Fruit fly (Drosophila melanogaster) whole organism, wandering third instar larva: ENCODE data around the gene Rab18.

Source experiments
- Abd-B ChIP-seq: fragments of >200 bp; optimal IDR thresholded peaks from 2 replicates; lab custom pipeline; 2017; ENCODE audit warnings: missing biosample characterization, missing genetic modification characterization
- CG32264 ChIP-seq: fragments of 200-800 bp; sonication (Bioruptor generic); optimal IDR thresholded peaks from 2 replicates; lab custom pipeline; 2016; ENCODE audit warnings: missing biosample characterization, missing genetic modification characterization
- CG9705 ChIP-seq: fragments of 200-800 bp; sonication (Bioruptor generic); optimal IDR thresholded peaks from 2 replicates; lab custom pipeline; 2018; ENCODE audit warnings: missing biosample characterization, mild to moderate bottlenecking, missing genetic modification characterization
- CrebA ChIP-seq: fragments of 200-800 bp; sonication (Bioruptor generic); optimal IDR thresholded peaks from 2 replicates; lab custom pipeline; 2016; ENCODE audit warnings: missing biosample characterization, mild to moderate bottlenecking, missing genetic modification characterization, borderline replicate concordance
- Dfd ChIP-seq: fragments of >200 bp; optimal IDR thresholded peaks from 2 replicates; lab custom pipeline; 2017; ENCODE audit warnings: missing biosample characterization, missing genetic modification characterization
- Dif ChIP-seq: fragments of 200-275, 200-300 bp; sonication (Bioruptor generic); optimal IDR thresholded peaks from 2 replicates; lab custom pipeline; 2018; ENCODE audit warnings: missing biosample characterization, missing genetic modification characterization; ENCODE audit not compliant: partially characterized antibody
- GATAd ChIP-seq: sonication (Bioruptor generic); optimal IDR thresholded peaks from 2 replicates; lab custom pipeline; 2016; ENCODE audit warnings: missing biosample characterization, missing genetic modification characterization
- HLH106 ChIP-seq: fragments of 200-800 bp; optimal IDR thresholded peaks from 3 replicates; lab custom pipeline; 2019; ENCODE audit warnings: missing biosample characterization, mild to moderate bottlenecking, missing genetic modification characterization, moderate library complexity
- Hnf4 ChIP-seq: fragments of 200-800 bp; sonication (Bioruptor generic); optimal IDR thresholded peaks from 2 replicates; lab custom pipeline; 2016; ENCODE audit warnings: missing biosample characterization, mild to moderate bottlenecking, missing genetic modification characterization
- Hr78 ChIP-seq: fragments of >200 bp; optimal IDR thresholded peaks from 2 replicates; lab custom pipeline; 2017; ENCODE audit warnings: missing biosample characterization, missing genetic modification characterization
- Hr83 ChIP-seq: fragments of 200-300 bp; sonication (Bioruptor generic); optimal IDR thresholded peaks from 2 replicates; lab custom pipeline; 2016; ENCODE audit warnings: missing biosample characterization, mild to moderate bottlenecking, missing genetic modification characterization, moderate library complexity; ENCODE audit not compliant: poor library complexity, severe bottlenecking
- Jra ChIP-seq: sonication (Bioruptor generic); optimal IDR thresholded peaks from 2 replicates; lab custom pipeline; 2016; ENCODE audit warnings: missing biosample characterization, missing genetic modification characterization
- Mio ChIP-seq: sonication (Bioruptor generic); optimal IDR thresholded peaks from 2 replicates; lab custom pipeline; 2016; ENCODE audit warnings: missing biosample characterization, missing genetic modification characterization
- Myc ChIP-seq: fragments of >200 bp; optimal IDR thresholded peaks from 2 replicates; lab custom pipeline; 2017
- N ChIP-seq: fragments of >200 bp; optimal IDR thresholded peaks from 2 replicates; lab custom pipeline; 2018; ENCODE audit warnings: missing biosample characterization, missing external identifiers, missing genetic modification characterization
- OdsH ChIP-seq: fragments of 200-800 bp; sonication (Bioruptor generic); optimal IDR thresholded peaks from 2 replicates; lab custom pipeline; 2016; ENCODE audit warnings: missing biosample characterization, mild to moderate bottlenecking, missing genetic modification characterization
- Rel ChIP-seq, 2 experiments: fragments of 200-800 bp; sonication (Bioruptor generic) in 1 of 2; optimal IDR thresholded peaks; 2 replicates in 1 of 2; 3 replicates in 1 of 2; lab custom pipeline; 2016 to 2019; ENCODE audit warnings: mild to moderate bottlenecking in 2 of 2, missing biosample characterization in 2 of 2, missing genetic modification characterization in 2 of 2, moderate library complexity in 1 of 2
- Sp1 ChIP-seq: fragments of 200-800 bp; sonication (Bioruptor generic); optimal IDR thresholded peaks from 3 replicates; lab custom pipeline; 2019; ENCODE audit warnings: missing biosample characterization, mild to moderate bottlenecking, missing genetic modification characterization, moderate library complexity
- Vsx2 ChIP-seq: fragments of 200-300, 225-300 bp; sonication (Bioruptor generic); optimal IDR thresholded peaks from 2 replicates; lab custom pipeline; 2018; ENCODE audit warnings: missing biosample characterization, missing genetic modification characterization; ENCODE audit not compliant: partially characterized antibody
- br ChIP-seq: fragments of 200-800 bp; sonication (Bioruptor generic); optimal IDR thresholded peaks from 2 replicates; lab custom pipeline; 2016; ENCODE audit warnings: missing biosample characterization, missing genetic modification characterization
- brk ChIP-seq: fragments of 200-800 bp; sonication (Bioruptor generic); optimal IDR thresholded peaks from 2 replicates; lab custom pipeline; 2016; ENCODE audit warnings: missing biosample characterization, mild to moderate bottlenecking, missing genetic modification characterization
- dl ChIP-seq, 2 experiments: fragments of 175-275, 200-275 bp in 1 of 2; fragments of 200-275 bp in 1 of 2; sonication (Bioruptor generic); optimal IDR thresholded peaks; lab custom pipeline; 2018; ENCODE audit warnings: mild to moderate bottlenecking in 2 of 2, missing biosample characterization in 2 of 2, missing genetic modification characterization in 2 of 2, moderate library complexity in 2 of 2; ENCODE audit not compliant: partially characterized antibody in 2 of 2, insufficient read depth in 1 of 2
- dmrt93B ChIP-seq: fragments of 200-800 bp; sonication (Bioruptor generic); optimal IDR thresholded peaks from 2 replicates; lab custom pipeline; 2018; ENCODE audit warnings: missing biosample characterization, mild to moderate bottlenecking, missing genetic modification characterization
- dsf ChIP-seq: sonication (Bioruptor generic); optimal IDR thresholded peaks from 2 replicates; lab custom pipeline; 2016; ENCODE audit warnings: missing biosample characterization, missing genetic modification characterization, borderline replicate concordance
- ey ChIP-seq: fragments of 200-800 bp; sonication (Bioruptor generic); optimal IDR thresholded peaks from 2 replicates; lab custom pipeline; 2016; ENCODE audit warnings: missing biosample characterization, missing genetic modification characterization
- foxo ChIP-seq, 2 experiments: fragments of 200-800 bp; sonication (Bioruptor generic); optimal IDR thresholded peaks; 2 replicates in 1 of 2; 3 replicates in 1 of 2; lab custom pipeline; 2016 to 2017; ENCODE audit warnings: missing biosample characterization in 2 of 2, missing genetic modification characterization in 2 of 2
- fru ChIP-seq: fragments of 200-800 bp; sonication (Bioruptor generic); optimal IDR thresholded peaks from 3 replicates; lab custom pipeline; 2016; ENCODE audit warnings: missing biosample characterization, mild to moderate bottlenecking, missing genetic modification characterization
- h ChIP-seq: fragments of 200-800 bp; sonication (Bioruptor generic); optimal IDR thresholded peaks from 3 replicates; lab custom pipeline; 2016; ENCODE audit warnings: missing biosample characterization, mild to moderate bottlenecking, missing genetic modification characterization
- jim ChIP-seq: fragments of 175-275, 200-325 bp; sonication (Bioruptor generic); optimal IDR thresholded peaks from 2 replicates; lab custom pipeline; 2016; ENCODE audit warnings: missing biosample characterization, mild to moderate bottlenecking, missing genetic modification characterization
- lola ChIP-seq: fragments of >200 bp; optimal IDR thresholded peaks from 2 replicates; lab custom pipeline; 2017; ENCODE audit warnings: missing biosample characterization, missing genetic modification characterization
- pan ChIP-seq: fragments of >200 bp; optimal IDR thresholded peaks from 2 replicates; lab custom pipeline; 2017
- psq ChIP-seq: fragments of 200-800 bp; sonication (Bioruptor generic); optimal IDR thresholded peaks from 3 replicates; lab custom pipeline; 2017; ENCODE audit warnings: missing biosample characterization, mild to moderate bottlenecking, missing genetic modification characterization, moderate library complexity
- rgr ChIP-seq: fragments of 200-800 bp; sonication (Bioruptor generic); optimal IDR thresholded peaks from 3 replicates; lab custom pipeline; 2016; ENCODE audit warnings: missing biosample characterization, mild to moderate bottlenecking, missing genetic modification characterization
- sage ChIP-seq: fragments of 200-800 bp; sonication (Bioruptor generic); optimal IDR thresholded peaks from 2 replicates; lab custom pipeline; 2016; ENCODE audit warnings: missing biosample characterization, mild to moderate bottlenecking, missing genetic modification characterization
- sv ChIP-seq: fragments of 200-800 bp; sonication (Bioruptor generic); optimal IDR thresholded peaks from 3 replicates; lab custom pipeline; 2016; ENCODE audit warnings: missing biosample characterization, missing genetic modification characterization
- tai ChIP-seq: sonication (Bioruptor generic); optimal IDR thresholded peaks from 2 replicates; lab custom pipeline; 2016; ENCODE audit warnings: missing biosample characterization, missing genetic modification characterization
- usp ChIP-seq: fragments of >200 bp; optimal IDR thresholded peaks from 2 replicates; lab custom pipeline; 2017; ENCODE audit warnings: missing biosample characterization, missing genetic modification characterization
- woc ChIP-seq: sonication (Bioruptor generic); optimal IDR thresholded peaks from 2 replicates; lab custom pipeline; 2016; ENCODE audit warnings: missing biosample characterization, mild to moderate bottlenecking, missing genetic modification characterization

The Rab18 gene

DNA sequence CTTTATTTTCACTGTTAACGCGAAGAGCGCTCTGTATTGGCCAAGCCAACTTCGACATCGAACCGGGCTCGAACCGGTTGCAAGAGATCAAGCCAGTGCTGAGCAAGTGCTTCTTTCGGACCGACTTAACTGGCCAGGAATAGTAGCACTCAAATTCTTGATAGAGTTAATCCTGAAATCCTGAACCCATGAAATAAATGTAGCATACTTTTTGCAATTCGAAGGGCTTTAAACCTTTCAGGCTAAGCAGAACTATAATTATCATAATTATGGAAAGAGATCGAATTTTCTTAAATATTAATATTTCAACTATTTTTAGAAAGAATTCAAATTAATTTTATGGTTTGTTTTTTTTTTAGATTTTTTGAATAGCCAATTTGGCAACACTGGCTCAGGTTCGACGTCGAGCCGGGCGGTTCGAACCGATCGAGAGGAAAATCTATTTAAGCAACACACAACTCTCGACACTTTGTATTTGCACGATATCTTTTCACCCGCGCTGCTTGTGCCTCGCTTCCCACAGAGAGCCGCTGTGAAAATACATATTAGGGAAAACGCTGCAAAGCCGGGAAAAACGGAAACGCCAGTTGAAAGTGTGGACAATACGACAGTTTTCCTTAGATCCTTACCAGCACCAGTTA, 26.6 kb upstream of the Rab18 start, which contains the start of gene AdamTS-B:
Gene AdamTS-B (plus strand): TSS at position 471 of the 641 bp plus-strand sequence.
- TF ChIP-seq br, result peak; percentile 47
- TF ChIP-seq foxo (GFP tag; optimal IDR thresholded peaks at IDR 0.05; lab: Kevin White, UChicago), result peak in 1 of 2 experiments; percentile 74
- TF ChIP-seq sage (GFP tag; lab: Kevin White, UChicago), result no peak
- no peak for TF ChIP-seq Hnf4 (GFP tag; lab: Kevin White, UChicago)
- no peak for TF ChIP-seq GATAd
- TF ChIP-seq N (GFP tag; lab: Kevin White, UChicago), result no peak
- TF ChIP-seq Myc, result peak; percentile 94
- TF ChIP-seq Sp1 (GFP tag; lab: Kevin White, UChicago), result peak; percentile 59
- no peak for TF ChIP-seq Hr78
- TF ChIP-seq Rel (GFP tag; optimal IDR thresholded peaks at IDR 0.05; lab: Kevin White, UChicago), result no peak
- TF ChIP-seq Rel (tag; optimal IDR thresholded peaks at IDR 0.05; lab: Kevin White, UChicago), result no peak
- TF ChIP-seq Abd-B, result no peak
- TF ChIP-seq ey (GFP tag; lab: Kevin White, UChicago), result peak; percentile 51
- no peak for TF ChIP-seq Mio (GFP tag; lab: Kevin White, UChicago)
- TF ChIP-seq dl (GFP tag; optimal IDR thresholded peaks at IDR 0.05; lab: Kevin White, UChicago; ENCODE audit: insufficient read depth in 1 of 2, partially characterized antibody in 2 of 2), result no peak
- peak; percentile 72 for TF ChIP-seq fru
- no peak for TF ChIP-seq dsf (GFP tag; lab: Kevin White, UChicago)
- peak; percentile 74 for TF ChIP-seq HLH106 (tag; lab: Kevin White, UChicago)
- TF ChIP-seq CG9705, result peak; percentile 51
- TF ChIP-seq Jra (GFP tag; lab: Kevin White, UChicago), result no peak
- TF ChIP-seq jim (GFP tag; lab: Kevin White, UChicago), result no peak
- TF ChIP-seq rgr (GFP tag; lab: Kevin White, UChicago), result peak; percentile 35
- peak; percentile 52 for TF ChIP-seq dmrt93B (GFP tag; lab: Kevin White, UChicago)
- TF ChIP-seq brk, result no peak
- peak; percentile 49 for TF ChIP-seq h (GFP tag; lab: Kevin White, UChicago)
- no peak for TF ChIP-seq Dfd
- TF ChIP-seq pan (lab: Kevin White, UChicago), result no peak
- no peak for TF ChIP-seq tai (GFP tag; lab: Kevin White, UChicago)
- TF ChIP-seq Vsx2 (GFP tag; lab: Kevin White, UChicago), result no peak
- no peak for TF ChIP-seq usp (GFP tag; lab: Kevin White, UChicago)
- TF ChIP-seq psq (GFP tag; lab: Kevin White, UChicago), result peak; percentile 22
- TF ChIP-seq sv, result no peak
- no peak for TF ChIP-seq woc (GFP tag; lab: Kevin White, UChicago)
- peak; percentile 60 for TF ChIP-seq OdsH (GFP tag; lab: Kevin White, UChicago)
- no peak for TF ChIP-seq lola
- TF ChIP-seq CrebA (GFP tag; lab: Kevin White, UChicago), result no peak
- TF ChIP-seq Dif, result no peak
- TF ChIP-seq CG32264 (GFP tag; lab: Kevin White, UChicago), result no peak
- no peak for TF ChIP-seq Hr83 (GFP tag; lab: Kevin White, UChicago)

- TF ChIP-seq tai (GFP tag; lab: Kevin White, UChicago), result no peak
- TF ChIP-seq Sp1 (GFP tag; lab: Kevin White, UChicago), result peak; percentile 93
- TF ChIP-seq Dif, result no peak
- no peak for TF ChIP-seq lola
- peak; percentile 90 for TF ChIP-seq GATAd
- TF ChIP-seq OdsH (GFP tag; lab: Kevin White, UChicago), result peak; percentile 95
- no peak for TF ChIP-seq Vsx2 (GFP tag; lab: Kevin White, UChicago)
- peak; percentile 79 for TF ChIP-seq HLH106 (tag; lab: Kevin White, UChicago)
- TF ChIP-seq N (GFP tag; lab: Kevin White, UChicago), result no peak
- no peak for TF ChIP-seq pan (lab: Kevin White, UChicago)
- TF ChIP-seq sv, result peak; percentile 99
- TF ChIP-seq Hnf4 (GFP tag; lab: Kevin White, UChicago), result peak; percentile 97
- TF ChIP-seq Rel (GFP tag; optimal IDR thresholded peaks at IDR 0.05; lab: Kevin White, UChicago), result peak; percentile 82
- TF ChIP-seq Rel (tag; optimal IDR thresholded peaks at IDR 0.05; lab: Kevin White, UChicago), result peak; percentile 38
- TF ChIP-seq sage (GFP tag; lab: Kevin White, UChicago), result peak; percentile 94
- TF ChIP-seq Mio (GFP tag; lab: Kevin White, UChicago), result peak; percentile 87
- no peak for TF ChIP-seq Myc
- no peak for TF ChIP-seq CrebA (GFP tag; lab: Kevin White, UChicago)
- TF ChIP-seq br, result peak; percentile 98
- peak; percentile 89 for TF ChIP-seq dsf (GFP tag; lab: Kevin White, UChicago)
- TF ChIP-seq Dfd, result no peak
- TF ChIP-seq psq (GFP tag; lab: Kevin White, UChicago), result peak; percentile 93
- TF ChIP-seq ey (GFP tag; lab: Kevin White, UChicago), result peak; percentile 98
- peak; percentile 90 for TF ChIP-seq CG32264 (GFP tag; lab: Kevin White, UChicago)
- TF ChIP-seq CG9705, result peak; percentile 93
- no peak for TF ChIP-seq Hr78
- TF ChIP-seq dl (GFP tag; optimal IDR thresholded peaks at IDR 0.05; lab: Kevin White, UChicago; ENCODE audit: insufficient read depth in 1 of 2, partially characterized antibody in 2 of 2), result no peak
- no peak for TF ChIP-seq usp (GFP tag; lab: Kevin White, UChicago)
- TF ChIP-seq fru, result peak; percentile 98
- TF ChIP-seq Hr83 (GFP tag; lab: Kevin White, UChicago), result peak; percentile 60
- no peak for TF ChIP-seq Abd-B
- peak; percentile 92 for TF ChIP-seq woc (GFP tag; lab: Kevin White, UChicago)
- TF ChIP-seq jim (GFP tag; lab: Kevin White, UChicago), result peak; percentile 67
- peak; percentile 98 for TF ChIP-seq h (GFP tag; lab: Kevin White, UChicago)
- peak; percentile 94 for TF ChIP-seq dmrt93B (GFP tag; lab: Kevin White, UChicago)
- peak; percentile 97 for TF ChIP-seq rgr (GFP tag; lab: Kevin White, UChicago)
- TF ChIP-seq foxo (GFP tag; optimal IDR thresholded peaks at IDR 0.05; lab: Kevin White, UChicago), result peak; percentile 86 to 99
- peak; percentile 88 for TF ChIP-seq brk
- peak; percentile 93 for TF ChIP-seq Jra (GFP tag; lab: Kevin White, UChicago)
- TF ChIP-seq, all 38 proteins: peak for 25
Observed at dm6 chrX:5696436-5697022, 24.9 kb upstream of the Rab18 start.
